Worm (Caenorhabditis elegans) whole organism, late embryonic: ENCODE results near the gene B0303.14.

ENCODE experiments used
- C08G9.2 ChIP-seq: sonication (generic microtip); optimal IDR thresholded peaks from 2 replicates; lab custom pipeline; 2016; ENCODE audit warnings: mild to moderate bottlenecking, missing genetic modification characterization, moderate library complexity, missing compliant biosample characterization
- C38D4.7 ChIP-seq: fragments of 200-800 bp; sonication (Bioruptor generic); optimal IDR thresholded peaks from 2 replicates; lab custom pipeline; 2018; ENCODE audit warnings: mild to moderate bottlenecking, missing genetic modification characterization, moderate library complexity, missing compliant biosample characterization
- F13H6.1 ChIP-seq: sonication (generic microtip); optimal IDR thresholded peaks from 2 replicates; lab custom pipeline; 2016; ENCODE audit warnings: missing genetic modification characterization, missing compliant biosample characterization
- Y22D7AL.16 ChIP-seq: sonication (generic microtip); optimal IDR thresholded peaks from 2 replicates; lab custom pipeline; 2016; ENCODE audit warnings: missing genetic modification characterization, missing compliant biosample characterization
- ama-1 ChIP-seq: fragments of 150-350 bp; optimal IDR thresholded peaks from 2 replicates; lab custom pipeline; 2014
- ceh-22 ChIP-seq: sonication (generic microtip); optimal IDR thresholded peaks from 2 replicates; lab custom pipeline; 2017; ENCODE audit warnings: missing biosample characterization, missing genetic modification characterization
- ceh-24 ChIP-seq: sonication (generic microtip); optimal IDR thresholded peaks from 2 replicates; lab custom pipeline; 2016; ENCODE audit warnings: mild to moderate bottlenecking, missing genetic modification characterization, missing compliant biosample characterization
- ceh-30 ChIP-seq: fragments of 150-350 bp; optimal IDR thresholded peaks from 2 replicates; lab custom pipeline; 2014; ENCODE audit warnings: missing biosample characterization, missing genetic modification characterization
- ceh-31 ChIP-seq: sonication (generic microtip); optimal IDR thresholded peaks from 2 replicates; lab custom pipeline; 2016; ENCODE audit warnings: missing genetic modification characterization, missing compliant biosample characterization
- ceh-34 ChIP-seq: sonication (generic microtip); optimal IDR thresholded peaks from 2 replicates; lab custom pipeline; 2016; ENCODE audit warnings: mild to moderate bottlenecking, missing genetic modification characterization, missing compliant biosample characterization
- ceh-45 ChIP-seq: fragments of 200-800 bp; sonication (Bioruptor generic); IDR thresholded peaks from 2 replicates; pipeline ENCODE4 v1.3.6; 2022; ENCODE audit warnings: missing genetic modification reagents, missing genetic modification characterization, missing compliant biosample characterization
- ceh-48 ChIP-seq: sonication (generic microtip); optimal IDR thresholded peaks from 2 replicates; lab custom pipeline; 2016; ENCODE audit warnings: missing genetic modification characterization, inconsistent platforms, missing compliant biosample characterization
- ceh-6 ChIP-seq: fragments of 200-800 bp; sonication (Bioruptor generic); optimal IDR thresholded peaks from 2 replicates; lab custom pipeline; 2018; ENCODE audit warnings: mild to moderate bottlenecking, missing genetic modification characterization, missing compliant biosample characterization
- ceh-9 ChIP-seq: sonication (generic microtip); optimal IDR thresholded peaks from 2 replicates; lab custom pipeline; 2016; ENCODE audit warnings: mild to moderate bottlenecking, missing genetic modification characterization, inconsistent platforms, missing compliant biosample characterization
- che-1 ChIP-seq: sonication (generic microtip); optimal IDR thresholded peaks from 2 replicates; lab custom pipeline; 2016; ENCODE audit warnings: mild to moderate bottlenecking, missing genetic modification characterization, missing compliant biosample characterization
- dve-1 ChIP-seq: sonication (generic microtip); optimal IDR thresholded peaks from 2 replicates; lab custom pipeline; 2017; ENCODE audit warnings: antibody characterized with exemption, mild to moderate bottlenecking, missing genetic modification characterization, missing compliant biosample characterization
- elt-4 ChIP-seq: sonication (generic microtip); optimal IDR thresholded peaks from 2 replicates; lab custom pipeline; 2016; ENCODE audit warnings: missing genetic modification characterization, missing compliant biosample characterization
- ets-4 ChIP-seq: sonication (generic microtip); optimal IDR thresholded peaks from 2 replicates; lab custom pipeline; 2016; ENCODE audit warnings: missing genetic modification characterization, missing compliant biosample characterization
- eyg-1 ChIP-seq: sonication (generic microtip); optimal IDR thresholded peaks from 2 replicates; lab custom pipeline; 2016; ENCODE audit warnings: missing genotype, missing genetic modification characterization, missing compliant biosample characterization
- fax-1 ChIP-seq: sonication (generic microtip); optimal IDR thresholded peaks from 2 replicates; lab custom pipeline; 2016; ENCODE audit warnings: missing genotype, missing genetic modification characterization, missing compliant biosample characterization
- fkh-6 ChIP-seq: sonication (generic microtip); optimal IDR thresholded peaks from 2 replicates; lab custom pipeline; 2016; ENCODE audit warnings: missing genetic modification characterization, missing compliant biosample characterization
- gmeb-2 ChIP-seq: sonication (generic microtip); optimal IDR thresholded peaks from 2 replicates; lab custom pipeline; 2016; ENCODE audit warnings: missing genetic modification characterization, inconsistent platforms, missing compliant biosample characterization
- hlh-15 ChIP-seq: sonication (generic microtip); optimal IDR thresholded peaks from 2 replicates; lab custom pipeline; 2016; ENCODE audit warnings: missing genetic modification characterization, missing compliant biosample characterization
- hlh-30 ChIP-seq: sonication (generic microtip); optimal IDR thresholded peaks from 2 replicates; lab custom pipeline; 2017; ENCODE audit warnings: antibody characterized with exemption, missing genetic modification characterization, missing compliant biosample characterization; ENCODE audit not compliant: insufficient read depth
- hlh-6 ChIP-seq: sonication (generic microtip); optimal IDR thresholded peaks from 2 replicates; lab custom pipeline; 2016; ENCODE audit warnings: missing genotype, missing genetic modification characterization, missing compliant biosample characterization
- hlh-8 ChIP-seq: sonication (generic microtip); optimal IDR thresholded peaks from 2 replicates; lab custom pipeline; 2016; ENCODE audit warnings: missing genotype, missing genetic modification characterization, missing compliant biosample characterization
- lim-6 ChIP-seq: sonication (generic microtip); optimal IDR thresholded peaks from 2 replicates; lab custom pipeline; 2016; ENCODE audit warnings: missing genetic modification characterization, missing compliant biosample characterization
- madf-2 ChIP-seq: sonication (generic microtip); optimal IDR thresholded peaks from 2 replicates; lab custom pipeline; 2017; ENCODE audit warnings: missing genetic modification characterization, missing compliant biosample characterization
- mec-3 ChIP-seq: sonication (generic microtip); optimal IDR thresholded peaks from 2 replicates; lab custom pipeline; 2016; ENCODE audit warnings: borderline replicate concordance, missing genetic modification characterization, missing compliant biosample characterization
- nhr-11 ChIP-seq: fragments of 150-350 bp; optimal IDR thresholded peaks from 2 replicates; lab custom pipeline; 2014; ENCODE audit warnings: missing biosample characterization, missing genetic modification characterization
- nhr-232 ChIP-seq: sonication (generic microtip); optimal IDR thresholded peaks from 2 replicates; lab custom pipeline; 2016; ENCODE audit warnings: missing genetic modification characterization, missing compliant biosample characterization
- npax-4 ChIP-seq: sonication (generic microtip); optimal IDR thresholded peaks from 2 replicates; lab custom pipeline; 2016; ENCODE audit warnings: missing genetic modification characterization, missing compliant biosample characterization
- odd-2 ChIP-seq: sonication (generic microtip); optimal IDR thresholded peaks from 2 replicates; lab custom pipeline; 2017; ENCODE audit warnings: antibody characterized with exemption, mild to moderate bottlenecking, missing genetic modification characterization, missing compliant biosample characterization
- pag-3 ChIP-seq: sonication (generic microtip); optimal IDR thresholded peaks from 2 replicates; lab custom pipeline; 2016; ENCODE audit warnings: missing compliant biosample characterization, missing genetic modification characterization, borderline replicate concordance
- pat-9 ChIP-seq: fragments of 200-800 bp; sonication (Bioruptor generic); optimal IDR thresholded peaks from 2 replicates; lab custom pipeline; 2018; ENCODE audit warnings: mild to moderate bottlenecking, missing genetic modification characterization, moderate library complexity, missing compliant biosample characterization
- pax-1 ChIP-seq: fragments of 150-350 bp; optimal IDR thresholded peaks from 2 replicates; lab custom pipeline; 2014; ENCODE audit warnings: missing biosample characterization, missing genetic modification characterization
- pha-2 ChIP-seq: sonication (generic microtip); optimal IDR thresholded peaks from 2 replicates; lab custom pipeline; 2017; ENCODE audit warnings: mild to moderate bottlenecking, missing genetic modification characterization, missing compliant biosample characterization
- pqm-1 ChIP-seq: sonication (generic microtip); optimal IDR thresholded peaks from 2 replicates; lab custom pipeline; 2016; ENCODE audit warnings: missing genetic modification characterization, missing compliant biosample characterization
- ref-2 ChIP-seq: sonication (generic microtip); optimal IDR thresholded peaks from 2 replicates; lab custom pipeline; 2016; ENCODE audit warnings: missing genetic modification characterization, missing compliant biosample characterization
- rnt-1 ChIP-seq: sonication (generic microtip); optimal IDR thresholded peaks from 2 replicates; lab custom pipeline; 2016; ENCODE audit warnings: missing genetic modification characterization, missing compliant biosample characterization
- sdc-2 ChIP-seq: sonication (generic microtip); optimal IDR thresholded peaks from 2 replicates; lab custom pipeline; 2016; ENCODE audit warnings: missing genotype, missing genetic modification characterization, missing compliant biosample characterization
- sox-2 ChIP-seq: fragments of 200-800 bp; sonication (Bioruptor generic); IDR thresholded peaks from 2 replicates; pipeline ENCODE4 v1.3.6; 2022; ENCODE audit warnings: missing genetic modification reagents, missing genetic modification characterization, missing compliant biosample characterization
- sox-4 ChIP-seq: sonication (generic microtip); optimal IDR thresholded peaks from 2 replicates; lab custom pipeline; 2017; ENCODE audit warnings: mild to moderate bottlenecking, missing genetic modification characterization, inconsistent platforms, missing compliant biosample characterization
- tbx-2 ChIP-seq: sonication (generic microtip); optimal IDR thresholded peaks from 2 replicates; lab custom pipeline; 2016; ENCODE audit warnings: missing genetic modification characterization, missing compliant biosample characterization
- tbx-7 ChIP-seq: sonication (generic microtip); optimal IDR thresholded peaks from 2 replicates; lab custom pipeline; 2016; ENCODE audit warnings: missing genotype, missing genetic modification characterization, missing compliant biosample characterization
- ttx-3 ChIP-seq: sonication (generic microtip); optimal IDR thresholded peaks from 2 replicates; lab custom pipeline; 2016; ENCODE audit warnings: missing genetic modification reagents, missing genetic modification characterization, missing compliant biosample characterization
- unc-3 ChIP-seq, 2 experiments: fragments of 200-800 bp in 1 of 2; sonication (Bioruptor generic) in 1 of 2; sonication (generic microtip) in 1 of 2; conservative IDR thresholded peaks in 1 of 2; optimal IDR thresholded peaks in 1 of 2; 2 replicates each; pipeline versions ENCODE4 v1.3.6 to Lab custom; 2016 to 2022; ENCODE audit warnings: missing compliant biosample characterization in 2 of 2, missing genetic modification characterization in 2 of 2, missing genetic modification reagents in 1 of 2
- unc-55 ChIP-seq: sonication (generic microtip); optimal IDR thresholded peaks from 2 replicates; lab custom pipeline; 2017; ENCODE audit warnings: missing biosample characterization, missing genetic modification reagents, missing genetic modification characterization
- unc-86 ChIP-seq: sonication (generic microtip); optimal IDR thresholded peaks from 2 replicates; lab custom pipeline; 2016; ENCODE audit warnings: missing genetic modification characterization, missing compliant biosample characterization
- zip-5 ChIP-seq: sonication (generic microtip); optimal IDR thresholded peaks from 2 replicates; lab custom pipeline; 2016; ENCODE audit warnings: missing genetic modification characterization, missing compliant biosample characterization
- ztf-16 ChIP-seq: sonication (generic microtip); optimal IDR thresholded peaks from 2 replicates; lab custom pipeline; 2017; ENCODE audit warnings: missing genetic modification characterization, missing compliant biosample characterization

The B0303.14 gene

DNA sequence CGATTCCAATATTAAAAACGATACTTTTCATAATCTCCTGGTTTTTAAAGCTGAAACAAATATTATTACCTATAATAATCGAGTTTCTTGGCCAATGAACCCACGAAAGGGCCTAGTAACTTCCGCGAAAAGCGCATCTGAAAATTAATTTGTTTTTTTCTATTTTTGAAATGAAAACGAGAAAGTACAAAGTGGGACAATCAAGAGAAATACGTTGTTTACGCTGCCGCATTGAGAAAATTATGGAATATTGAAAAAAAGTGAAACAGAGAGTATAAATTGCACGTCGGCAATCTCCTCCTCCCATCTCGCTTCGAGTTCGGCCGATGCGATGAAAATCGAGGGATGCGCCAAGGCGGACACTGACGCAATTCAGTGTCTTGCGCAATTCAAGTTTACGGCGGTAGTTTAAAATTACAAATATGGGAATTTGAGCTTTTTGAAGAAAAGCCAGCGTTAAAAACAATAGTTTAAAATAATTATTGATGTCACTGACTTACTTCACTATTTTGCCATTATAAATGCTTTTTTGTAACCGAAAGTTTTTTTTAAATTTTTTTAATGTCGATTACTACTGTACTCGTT lies 25.4 kb upstream of the B0303.14 start, which contains the start of gene pdhk-2 (continued):
- TF ChIP-seq fax-1 (tag; lab: Kevin White, UChicago) = peak; percentile 44
- TF ChIP-seq eyg-1 (tag; lab: Kevin White, UChicago) = peak; percentile 12
- no peak for TF ChIP-seq ceh-24 (tag; lab: Kevin White, UChicago)
- peak; percentile 64 for TF ChIP-seq pha-2 (tag; lab: Kevin White, UChicago)
- TF ChIP-seq tbx-7 (tag; lab: Kevin White, UChicago) = peak; percentile 24
- no peak for TF ChIP-seq sox-2 (GFP tag; lab: Robert Waterston, UW)
- TF ChIP-seq nhr-11 (tag; lab: Kevin White, UChicago) = no peak
- peak; percentile 38 for TF ChIP-seq hlh-8 (tag; lab: Kevin White, UChicago)
- peak; percentile 84 for TF ChIP-seq ceh-34 (tag; lab: Kevin White, UChicago)
- peak; percentile 68 for TF ChIP-seq unc-55 (GFP tag; lab: Kevin White, UChicago)
- peak; percentile 55 for TF ChIP-seq ceh-30 (tag; lab: Kevin White, UChicago)
- TF ChIP-seq fkh-6 (tag; lab: Kevin White, UChicago) = peak; percentile 64
- TF ChIP-seq zip-5 (tag; lab: Kevin White, UChicago) = no peak
- peak; percentile 83 for TF ChIP-seq tbx-2 (tag; lab: Kevin White, UChicago)
- peak; percentile 45 for TF ChIP-seq sdc-2 (tag; lab: Kevin White, UChicago)
- peak; percentile 66 for TF ChIP-seq rnt-1
- no peak for TF ChIP-seq ceh-9 (tag; lab: Kevin White, UChicago)
- TF ChIP-seq ceh-31 (tag; lab: Kevin White, UChicago) = peak; percentile 82
- TF ChIP-seq pat-9 = peak; percentile 38
- peak; percentile 46 for TF ChIP-seq ref-2 (tag; lab: Kevin White, UChicago)
- TF ChIP-seq sox-4 = peak; percentile 74
- peak; percentile 6 for TF ChIP-seq Y22D7AL.16
- TF ChIP-seq madf-2 (tag; lab: Kevin White, UChicago) = peak; percentile 39
- TF ChIP-seq ttx-3 = peak; percentile 48
- peak; percentile 55 for TF ChIP-seq ceh-48 (tag; lab: Kevin White, UChicago)
- 0 out of 2 replicates have a peak, but pooled peaks have one; percentile 53 for TF ChIP-seq ceh-45 (GFP tag; lab: Robert Waterston, UW)
- TF ChIP-seq gmeb-2 (tag; lab: Kevin White, UChicago) = peak; percentile 63
- no peak for TF ChIP-seq hlh-6 (tag; lab: Kevin White, UChicago)
- TF ChIP-seq npax-4 (tag; lab: Kevin White, UChicago) = no peak
- peak; percentile 43 for TF ChIP-seq C38D4.7
- no peak for TF ChIP-seq elt-4 (tag; lab: Kevin White, UChicago)
- TF ChIP-seq dve-1 (tag; lab: Kevin White, UChicago) = peak; percentile 81
- TF ChIP-seq ztf-16 = peak; percentile 71
- TF ChIP-seq C08G9.2 (tag; lab: Kevin White, UChicago) = peak; percentile 45
- TF ChIP-seq unc-86 = peak; percentile 64
- TF ChIP-seq pax-1 (tag; lab: Kevin White, UChicago) = no peak
- TF ChIP-seq ama-1 (lab: Kevin White, UChicago) = no peak
- TF ChIP-seq unc-3 (GFP tag; conservative IDR thresholded peaks at IDR 0.05; lab: Robert Waterston, UW) = peak; percentile 45; the same call in 1 of the 2 replicates
- peak; percentile 40 for TF ChIP-seq unc-3 (tag; optimal IDR thresholded peaks at IDR 0.05; lab: Kevin White, UChicago)
- TF ChIP-seq pqm-1 (tag; lab: Kevin White, UChicago) = peak; percentile 53
- peak; percentile 43 for TF ChIP-seq hlh-15
- peak; percentile 73 for TF ChIP-seq ceh-6 (GFP tag; lab: Kevin White, UChicago)
- no peak for TF ChIP-seq mec-3 (tag; lab: Kevin White, UChicago)
- no peak for TF ChIP-seq pag-3 (tag; lab: Kevin White, UChicago)
- TF ChIP-seq hlh-30 = peak; percentile 33
- TF ChIP-seq ets-4 = peak; percentile 64
- TF ChIP-seq lim-6 (tag; lab: Kevin White, UChicago) = no peak
- peak; percentile 73 for TF ChIP-seq F13H6.1
- TF ChIP-seq ceh-22 (tag; lab: Kevin White, UChicago) = no peak
- peak; percentile 24 for TF ChIP-seq nhr-232
- no peak for TF ChIP-seq odd-2
- TF ChIP-seq che-1 = peak; percentile 52
- TF ChIP-seq, all 69 proteins: peak for 51
